Fruit fly (Drosophila melanogaster) Kc167 (cell line): ENCODE results near the gene CG2267.

Experiments used
- Myc ChIP-seq: fragments of >200 bp; optimal IDR thresholded peaks from 2 replicates; lab custom pipeline; 2017; ENCODE audit warnings: missing external identifiers
- Sin3A ChIP-seq: fragments of >200 bp; optimal IDR thresholded peaks from 2 replicates; lab custom pipeline; 2018; ENCODE audit warnings: missing external identifiers
- h ChIP-seq: fragments of >200 bp; optimal IDR thresholded peaks from 3 replicates; lab custom pipeline; 2018; ENCODE audit warnings: missing external identifiers
- insv ChIP-seq: fragments of >200 bp; optimal IDR thresholded peaks from 3 replicates; lab custom pipeline; 2018; ENCODE audit warnings: missing external identifiers
- psq ChIP-seq: fragments of >200 bp; optimal IDR thresholded peaks from 2 replicates; lab custom pipeline; 2017; ENCODE audit warnings: missing external identifiers
- ttk ChIP-seq: sonication (Bioruptor generic); optimal IDR thresholded peaks from 2 replicates; lab custom pipeline; 2017; ENCODE audit warnings: missing external identifiers

Gene CG2267

dm6 chr3R:30628928-30629327, at the start of gene CG2267:
Gene CG2267 (minus strand): TSS chr3R:30629028.
- no peak for TF ChIP-seq Sin3A (lab: Kevin White, UChicago)
- TF ChIP-seq psq (lab: Kevin White, UChicago): no peak
- no peak for TF ChIP-seq insv (lab: Kevin White, UChicago)
- TF ChIP-seq ttk (lab: Kevin White, UChicago): no peak
- TF ChIP-seq Myc (lab: Kevin White, UChicago): no peak
- TF ChIP-seq h (lab: Kevin White, UChicago): no peak

dm6 chr3R:30649661-30650060, 20.8 kb upstream of the CG2267 start, which contains the start of gene CG34433:
Gene CG34433 (plus strand): TSS chr3R:30649961.
- TF ChIP-seq insv (lab: Kevin White, UChicago): no peak
- TF ChIP-seq Sin3A (lab: Kevin White, UChicago): no peak
- no peak for TF ChIP-seq ttk (lab: Kevin White, UChicago)
- no peak for TF ChIP-seq h (lab: Kevin White, UChicago)
- no peak for TF ChIP-seq Myc (lab: Kevin White, UChicago)
- TF ChIP-seq psq (lab: Kevin White, UChicago): no peak

DNA sequence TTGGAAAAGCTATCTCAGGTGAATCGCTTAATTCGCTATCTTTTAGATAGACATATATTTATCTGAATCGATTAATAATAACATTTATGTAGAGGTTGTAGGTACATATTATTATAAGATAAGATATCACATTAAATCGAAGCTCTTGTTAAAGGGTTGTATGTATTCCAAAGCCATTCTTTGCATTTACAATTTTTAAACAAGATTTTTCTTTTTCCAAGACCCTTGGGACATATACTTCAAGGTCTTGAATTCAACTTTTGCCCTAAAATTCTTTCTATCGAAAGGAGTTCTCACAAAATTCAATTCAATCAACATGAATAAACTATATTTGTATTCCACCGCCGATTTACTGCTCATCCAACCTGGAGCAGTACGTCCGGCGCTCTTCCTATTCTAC, 20.0 kb upstream of the CG2267 start, which contains the start of gene CG34432:
TSS of gene CG34432 (plus strand) at position 301 of the 400 bp plus-strand sequence.
- TF ChIP-seq insv (lab: Kevin White, UChicago): no peak
- TF ChIP-seq Myc (lab: Kevin White, UChicago): no peak
- TF ChIP-seq Sin3A (lab: Kevin White, UChicago): no peak
- TF ChIP-seq h (lab: Kevin White, UChicago): no peak
- no peak for TF ChIP-seq psq (lab: Kevin White, UChicago)
- TF ChIP-seq ttk (lab: Kevin White, UChicago): no peak

DNA sequence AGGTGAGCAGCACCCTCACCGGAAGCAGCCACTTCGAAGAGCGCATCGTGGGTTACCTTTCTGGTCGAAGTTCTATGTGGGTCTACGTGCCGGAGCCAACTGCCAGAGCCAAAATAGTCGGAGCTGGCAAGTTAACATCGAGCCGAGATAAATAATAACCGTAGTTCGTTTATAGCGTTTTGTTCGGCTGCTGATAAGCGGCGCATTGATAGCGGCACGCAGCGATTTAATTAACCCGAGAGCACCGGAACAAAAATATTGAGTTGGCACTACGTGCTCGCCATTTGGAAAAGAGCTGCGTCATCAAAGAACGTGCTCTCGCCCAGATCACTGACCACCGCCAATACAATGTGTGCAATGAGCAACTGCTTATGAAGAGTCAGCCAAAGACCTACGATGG, 19.6 kb upstream of the CG2267 start, which contains the start of gene PH4alphaPV:
TSS of gene PH4alphaPV (minus strand) at position 101 of the 400 bp plus-strand sequence.
- no peak for TF ChIP-seq Myc (lab: Kevin White, UChicago)
- no peak for TF ChIP-seq Sin3A (lab: Kevin White, UChicago)
- no peak for TF ChIP-seq insv (lab: Kevin White, UChicago)
- TF ChIP-seq ttk (lab: Kevin White, UChicago): no peak
- no peak for TF ChIP-seq h (lab: Kevin White, UChicago)
- no peak for TF ChIP-seq psq (lab: Kevin White, UChicago)

dm6 chr3R:30645780-30646179, 17.0 kb upstream of the CG2267 start, which contains the start of gene CG31013:
Gene CG31013 (minus strand): TSS chr3R:30645880.
- TF ChIP-seq psq (lab: Kevin White, UChicago) (no peak), insv (lab: Kevin White, UChicago) (no peak), Sin3A (lab: Kevin White, UChicago) (no peak), Myc (lab: Kevin White, UChicago) (no peak), h (lab: Kevin White, UChicago) (no peak), ttk (lab: Kevin White, UChicago) (no peak)

dm6 chr3R:30643240-30643639, 14.4 kb upstream of the CG2267 start:
- TF ChIP-seq Sin3A (lab: Kevin White, UChicago): no peak
- no peak for TF ChIP-seq insv (lab: Kevin White, UChicago)
- TF ChIP-seq Myc (lab: Kevin White, UChicago): no peak
- no peak for TF ChIP-seq h (lab: Kevin White, UChicago)
- no peak for TF ChIP-seq ttk (lab: Kevin White, UChicago)
- TF ChIP-seq psq (lab: Kevin White, UChicago): no peak

dm6 chr3R:30621806-30622205, 7.0 kb downstream of the CG2267 start, which contains the start of gene CG44954:
Gene CG44954 (minus strand): TSS chr3R:30621906.
- no peak for TF ChIP-seq psq (lab: Kevin White, UChicago)
- TF ChIP-seq Sin3A (lab: Kevin White, UChicago): no peak
- no peak for TF ChIP-seq insv (lab: Kevin White, UChicago)
- TF ChIP-seq Myc (lab: Kevin White, UChicago): no peak
- no peak for TF ChIP-seq h (lab: Kevin White, UChicago)
- no peak for TF ChIP-seq ttk (lab: Kevin White, UChicago)

DNA sequence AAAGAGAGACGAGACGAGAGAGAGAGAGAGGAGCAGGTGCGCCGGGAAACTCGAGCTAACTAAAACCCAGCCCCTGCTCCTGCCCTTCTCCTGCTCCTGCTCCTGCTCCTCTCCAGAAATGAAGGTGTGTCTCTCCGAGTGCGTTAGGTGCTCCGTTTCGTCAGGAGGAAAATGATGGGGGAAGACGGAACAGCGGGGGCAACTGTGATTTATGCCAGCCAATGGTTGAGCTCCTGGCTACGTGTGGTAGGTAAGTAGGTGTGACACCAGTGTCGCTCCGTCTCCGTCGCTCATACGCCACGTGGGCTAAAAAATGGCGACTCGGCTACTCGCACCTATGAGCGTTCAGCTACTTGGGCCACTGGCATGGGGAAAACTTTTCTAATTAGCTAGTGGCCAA, 11.4 kb downstream of the CG2267 start:
- TF ChIP-seq Sin3A (lab: Kevin White, UChicago): no peak
- no peak for TF ChIP-seq insv (lab: Kevin White, UChicago)
- TF ChIP-seq h (lab: Kevin White, UChicago): no peak
- TF ChIP-seq ttk (lab: Kevin White, UChicago): no peak
- TF ChIP-seq psq (lab: Kevin White, UChicago): no peak
- TF ChIP-seq Myc (lab: Kevin White, UChicago): no peak

DNA sequence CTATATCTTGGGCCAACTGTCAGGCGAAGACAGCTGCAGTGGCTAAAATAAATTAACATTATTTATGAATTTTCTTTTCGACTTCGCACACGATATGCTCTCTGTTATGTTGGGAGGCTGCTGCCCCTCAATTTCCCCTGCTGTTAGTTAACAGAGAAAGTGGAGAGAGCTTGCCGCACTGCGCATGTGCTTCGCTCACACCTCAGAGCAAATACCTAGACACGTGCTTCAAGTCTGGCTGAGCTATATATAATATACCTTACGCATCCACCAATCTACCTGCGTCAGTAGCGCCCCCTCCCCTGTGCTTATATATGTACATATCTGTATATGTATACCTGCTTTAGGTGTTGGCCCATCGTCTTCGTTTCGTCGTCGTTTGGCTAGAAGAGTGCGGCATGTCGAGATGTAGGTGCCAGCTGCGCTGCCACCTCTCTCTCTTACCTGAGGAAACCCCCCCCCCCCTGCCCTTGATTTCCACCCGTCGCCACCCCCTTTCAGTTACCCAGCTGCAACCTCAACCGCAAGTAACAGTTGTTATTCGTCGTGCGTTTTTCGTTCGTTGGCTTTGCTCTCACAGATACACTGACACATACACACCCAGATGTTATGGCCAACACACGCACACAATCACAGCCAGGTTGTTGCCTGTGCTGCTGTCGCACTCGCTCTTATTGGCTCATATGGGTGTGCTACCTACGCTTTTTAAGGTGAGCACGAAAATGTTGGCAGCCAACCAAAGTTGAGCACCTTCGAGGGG, 12.6 kb downstream of the CG2267 start:
- no peak for TF ChIP-seq h (lab: Kevin White, UChicago)
- no peak for TF ChIP-seq psq (lab: Kevin White, UChicago)
- no peak for TF ChIP-seq Sin3A (lab: Kevin White, UChicago)
- no peak for TF ChIP-seq insv (lab: Kevin White, UChicago)
- TF ChIP-seq Myc (lab: Kevin White, UChicago): no peak
- TF ChIP-seq ttk (lab: Kevin White, UChicago): no peak

- TF ChIP-seq psq (lab: Kevin White, UChicago): no peak
Observed at dm6 chr3R:30605889-30606288, 22.9 kb downstream of the CG2267 start, which contains the start of gene CG31016. Gene CG31016 (plus strand): TSS chr3R:30606189.

dm6 chr3R:30603881-30604280, 24.9 kb downstream of the CG2267 start, which contains the start of gene PH4alphaNE3:
Gene PH4alphaNE3 (plus strand): TSS chr3R:30604181.
- no peak for TF ChIP-seq psq (lab: Kevin White, UChicago)
- no peak for TF ChIP-seq h (lab: Kevin White, UChicago)
- no peak for TF ChIP-seq insv (lab: Kevin White, UChicago)
- no peak for TF ChIP-seq Myc (lab: Kevin White, UChicago)
- TF ChIP-seq ttk (lab: Kevin White, UChicago): no peak
- TF ChIP-seq Sin3A (lab: Kevin White, UChicago): no peak
